Worm (Caenorhabditis elegans): ENCODE results near the gene seld-1.

DNA sequence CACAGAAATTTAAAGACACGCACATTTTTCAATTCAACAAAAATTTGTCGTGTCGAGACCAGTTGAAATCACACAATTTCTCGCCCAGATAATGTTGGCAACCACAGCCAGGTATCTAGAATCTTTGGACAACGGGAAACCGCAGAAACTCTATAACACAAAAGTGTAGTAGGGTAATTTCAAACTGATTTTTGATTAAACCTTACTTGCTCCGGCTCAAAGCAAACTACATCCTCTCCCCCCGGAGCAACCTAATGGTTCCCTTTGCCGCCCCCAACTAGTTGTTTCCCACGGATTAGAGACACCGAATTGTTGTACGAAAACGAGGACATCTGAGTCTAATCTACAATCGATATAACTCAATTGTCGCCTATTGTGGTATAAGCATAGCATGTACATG lies 49.1 kb downstream of the seld-1 start:
- TF ChIP-seq med-1 (GFP tag; optimal IDR thresholded peaks at IDR 0.05; ENCODE audit: insufficient read depth) (no peak), klf-2 (GFP tag; conservative IDR thresholded peaks at IDR 0.05) (no peak), ztf-23 (GFP tag; IDR thresholded peaks at IDR 0.05) (no peak), cog-1 (tag; optimal IDR thresholded peaks at IDR 0.05) (no peak), tab-1 (GFP tag; IDR thresholded peaks at IDR 0.05) (no peak), ref-1 (GFP tag; conservative IDR thresholded peaks at IDR 0.05) (no peak)

Measured in whole organism, midembryonic.